Worm (Caenorhabditis elegans) whole organism, L1 larva: Measurements from ENCODE around the gene C45G9.14.

Source experiments
- ceh-82 ChIP-seq, 3 experiments: fragments of 150-350 bp in 1 of 3; sonication (generic microtip) in 2 of 3; optimal IDR thresholded peaks; 2 replicates each; lab custom pipeline; 2014 to 2017; ENCODE audit warnings: missing biosample characterization in 3 of 3, missing genetic modification characterization in 3 of 3
- efl-3 ChIP-seq: fragments of 200-800 bp; sonication (Bioruptor generic); optimal IDR thresholded peaks from 2 replicates; lab custom pipeline; 2018; ENCODE audit warnings: mild to moderate bottlenecking, missing genetic modification characterization, missing compliant biosample characterization
- lin-14 ChIP-seq: fragments of 200-800 bp; sonication (Bioruptor generic); optimal IDR thresholded peaks from 2 replicates; lab custom pipeline; 2018; ENCODE audit warnings: mild to moderate bottlenecking, missing genetic modification characterization, moderate library complexity, missing compliant biosample characterization
- lsy-2 ChIP-seq, 2 experiments: fragments of 150-350 bp; optimal IDR thresholded peaks; 2 replicates each; lab custom pipeline; 2014; ENCODE audit warnings: missing biosample characterization in 2 of 2, missing genetic modification characterization in 2 of 2
- nhr-237 ChIP-seq: fragments of 150-350 bp; optimal IDR thresholded peaks from 2 replicates; lab custom pipeline; 2014; ENCODE audit warnings: missing biosample characterization, missing genetic modification characterization
- skn-1 ChIP-seq: fragments of 150-350 bp; optimal IDR thresholded peaks from 2 replicates; lab custom pipeline; 2014; ENCODE audit warnings: missing biosample characterization, missing genetic modification characterization
- sup-37 ChIP-seq: fragments of 200-800 bp; sonication (Bioruptor generic); optimal IDR thresholded peaks from 2 replicates; lab custom pipeline; 2018; ENCODE audit warnings: mild to moderate bottlenecking, missing genetic modification characterization, missing compliant biosample characterization

- TF ChIP-seq sup-37 (GFP tag; lab: Kevin White, UChicago) = no peak
- no peak for TF ChIP-seq skn-1 (tag; lab: Kevin White, UChicago)
- no peak for TF ChIP-seq lin-14
- no peak for TF ChIP-seq nhr-237
- TF ChIP-seq lsy-2 (tag; optimal IDR thresholded peaks at IDR 0.05; lab: Kevin White, UChicago) = no peak
- TF ChIP-seq ceh-82 (tag; optimal IDR thresholded peaks at IDR 0.05; lab: Kevin White, UChicago) = no peak
- TF ChIP-seq efl-3 (GFP tag; lab: Kevin White, UChicago) = no peak
These were observed 8.7 kb downstream of the C45G9.14 start, which contains the start of gene C45G9.8 for ce11 chrIII:5053541-5053940.
